Worm (Caenorhabditis elegans) whole organism, mixed stage, embryonic: ENCODE results near the gene B0416.10.

Source experiments
- elt-1 ChIP-seq: sonication (generic microtip); optimal IDR thresholded peaks from 2 replicates; lab custom pipeline; 2017; ENCODE audit warnings: missing genetic modification characterization, mild to moderate bottlenecking, missing compliant biosample characterization, antibody characterized with exemption, moderate library complexity, borderline replicate concordance; ENCODE audit not compliant: insufficient read depth
- nhr-76 ChIP-seq: sonication (generic microtip); optimal IDR thresholded peaks from 2 replicates; lab custom pipeline; 2017; ENCODE audit warnings: missing biosample characterization, missing genetic modification characterization
- unc-62 ChIP-seq: fragments of 150-350 bp; optimal IDR thresholded peaks from 2 replicates; lab custom pipeline; 2014; ENCODE audit warnings: missing biosample characterization, missing genetic modification reagents, missing genetic modification characterization

DNA sequence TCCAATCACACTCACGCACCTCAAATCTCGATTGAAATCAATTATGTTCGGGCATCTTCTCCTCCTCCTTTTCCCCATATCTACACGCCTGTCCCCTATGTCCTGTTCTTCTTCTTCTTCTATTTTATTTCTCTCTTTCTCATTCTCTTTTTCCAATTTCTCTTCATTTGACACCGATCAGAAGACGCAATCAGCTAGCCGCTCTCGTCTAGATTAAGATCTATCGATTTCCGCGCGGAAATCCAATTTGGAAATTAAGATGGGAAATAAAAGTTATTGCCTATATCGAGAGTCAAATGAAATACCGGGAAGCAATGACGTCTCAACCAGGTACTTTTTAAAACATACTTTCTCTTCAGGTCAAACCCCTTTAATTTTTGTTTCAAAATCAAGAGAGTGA is 46.0 kb downstream of the B0416.10 start:
- TF ChIP-seq nhr-76 (no peak), elt-1 (tag; lab: Kevin White, UChicago) (peak; percentile 85), unc-62 (GFP tag; lab: Kevin White, UChicago) (peak; percentile 27)
